Fruit fly (Drosophila melanogaster): ENCODE measurements around the gene Akap200.
A peak's percentile ranks its signal among the peaks of the same experiment; 100 is the strongest.

Akap200 gene

dm6 chr2L:8376717-8377116 lies 38.8 kb upstream of the Akap200 start, which contains the start of the genes CG13390 and CG17294 (continued):
- TF ChIP-seq Hr51 (GFP tag; optimal IDR thresholded peaks at IDR 0.05) (peak; percentile 96 to 100), CG9609 (GFP tag; optimal IDR thresholded peaks at IDR 0.05) (peak; percentile 91), Chrac-16 (GFP tag; optimal IDR thresholded peaks at IDR 0.05) (peak; percentile 99), CG14441 (GFP tag; IDR thresholded peaks at IDR 0.05) (peak; percentile 100), nom (GFP tag; optimal IDR thresholded peaks at IDR 0.05) (peak; percentile 99), Scr (GFP tag; IDR thresholded peaks at IDR 0.05; ENCODE audit: partially characterized antibody) (peak; percentile 79), CG4424 (GFP tag; optimal IDR thresholded peaks at IDR 0.05) (peak; percentile 99), Med (GFP tag) (peak; percentile 99), ranshi (GFP tag; IDR thresholded peaks at IDR 0.05) (peak; percentile 100), Neu2 (GFP tag; optimal IDR thresholded peaks at IDR 0.05; ENCODE audit: borderline replicate concordance) (peak; percentile 36), CG14667 (GFP tag; IDR thresholded peaks at IDR 0.05) (peak; percentile 99), ERR (GFP tag; optimal IDR thresholded peaks at IDR 0.05) (peak; percentile 84), CG30431 (GFP tag; optimal IDR thresholded peaks at IDR 0.05) (peak; percentile 98), CG8089 (GFP tag; optimal IDR thresholded peaks at IDR 0.05) (peak; percentile 81), MBD-R2 (GFP tag; IDR thresholded peaks at IDR 0.05) (peak; percentile 100), disco-r (GFP tag; optimal IDR thresholded peaks at IDR 0.05) (peak; percentile 87), zf30C (GFP tag; optimal IDR thresholded peaks at IDR 0.05) (peak; percentile 54), CG1647 (GFP tag; optimal IDR thresholded peaks at IDR 0.05) (peak; percentile 95), mirr (GFP tag; optimal IDR thresholded peaks at IDR 0.05) (peak; percentile 99), en (GFP tag; optimal IDR thresholded peaks at IDR 0.05) (peak; percentile 79), zfh2 (GFP tag; optimal IDR thresholded peaks at IDR 0.05) (peak; percentile 95), CG17568 (GFP tag; optimal IDR thresholded peaks at IDR 0.05) (peak; percentile 99), dpn (GFP tag; optimal IDR thresholded peaks at IDR 0.05) (peak; percentile 96 to 100), caup (GFP tag; optimal IDR thresholded peaks at IDR 0.05; ENCODE audit: severe bottlenecking) (peak; percentile 99), CG12219 (GFP tag; optimal IDR thresholded peaks at IDR 0.05) (peak; percentile 99), nerfin-1 (tag; optimal IDR thresholded peaks at IDR 0.05) (peak; percentile 99), CG11247 (GFP tag; IDR thresholded peaks at IDR 0.05) (peak; percentile 99), stc (GFP tag; IDR thresholded peaks at IDR 0.05) (peak; percentile 100), CG8281 (tag; optimal IDR thresholded peaks at IDR 0.05) (peak; percentile 96), CG10654 (GFP tag; optimal IDR thresholded peaks at IDR 0.05) (peak; percentile 99), CG2712 (tag; optimal IDR thresholded peaks at IDR 0.05) (peak; percentile 100), hth (optimal IDR thresholded peaks at IDR 0.05) (no peak), C15 (GFP tag; IDR thresholded peaks at IDR 0.05) (peak; percentile 99), CG17612 (GFP tag; IDR thresholded peaks at IDR 0.05) (peak; percentile 99), dm (GFP tag; optimal IDR thresholded peaks at IDR 0.05) (peak; percentile 87), CG15269 (tag; optimal IDR thresholded peaks at IDR 0.05) (peak; percentile 100), gem (tag; optimal IDR thresholded peaks at IDR 0.05) (peak; percentile 100), CG8388 (GFP tag; optimal IDR thresholded peaks at IDR 0.05) (peak; percentile 99), CG10366 (GFP tag; IDR thresholded peaks at IDR 0.05) (peak; percentile 99), Hr78 (GFP tag; optimal IDR thresholded peaks at IDR 0.05) (peak in 1 of 2 experiments; percentile 97), Optix (GFP tag; IDR thresholded peaks at IDR 0.05) (peak; percentile 96), CG11695 (GFP tag; IDR thresholded peaks at IDR 0.05) (peak; percentile 100), Dref (GFP tag; IDR thresholded peaks at IDR 0.05) (peak; percentile 65), Dp (GFP tag; optimal IDR thresholded peaks at IDR 0.05) (peak; percentile 54), CG18476 (GFP tag; optimal IDR thresholded peaks at IDR 0.05) (peak; percentile 97), CG13287 (GFP tag; IDR thresholded peaks at IDR 0.05; ENCODE audit: partially characterized antibody) (peak; percentile 91), BEAF-32 (GFP tag; optimal IDR thresholded peaks at IDR 0.05) (peak; percentile 75), CG2199 (GFP tag; IDR thresholded peaks at IDR 0.05) (peak; percentile 99), CG13296 (GFP tag; optimal IDR thresholded peaks at IDR 0.05) (peak; percentile 100), CG15696 (tag; optimal IDR thresholded peaks at IDR 0.05) (peak; percentile 99)

Data from whole organism, embryonic.